Worm (Caenorhabditis elegans) whole organism, young adult: Measurements from ENCODE around the gene T01B7.9.

Experiments used
- B0035.1 ChIP-seq: sonication (generic microtip); optimal IDR thresholded peaks from 2 replicates; lab custom pipeline; 2016; ENCODE audit warnings: missing genetic modification characterization, mild to moderate bottlenecking, missing compliant biosample characterization, missing genotype, missing genetic modification reagents
- B0336.3 ChIP-seq: fragments of 200-800 bp; sonication (Bioruptor generic); IDR thresholded peaks from 2 replicates; pipeline ENCODE4 v1.3.6; 2022; ENCODE audit warnings: missing genetic modification characterization, missing compliant biosample characterization
- C06A6.2 ChIP-seq: fragments of 200-800 bp; sonication (Bioruptor generic); conservative IDR thresholded peaks from 2 replicates; pipeline ENCODE4 v1.3.6; 2022; ENCODE audit warnings: missing genetic modification characterization, missing compliant biosample characterization
- F33H1.4 ChIP-seq: fragments of 200-800 bp; sonication (Bioruptor generic); IDR thresholded peaks from 2 replicates; pipeline ENCODE4 v1.3.6; 2022; ENCODE audit warnings: missing genetic modification reagents, missing genetic modification characterization, missing compliant biosample characterization
- F49E8.2 ChIP-seq: sonication (generic microtip); optimal IDR thresholded peaks from 3 replicates; lab custom pipeline; 2017; ENCODE audit warnings: missing genetic modification characterization, mild to moderate bottlenecking, missing compliant biosample characterization, antibody characterized with exemption, moderate library complexity; ENCODE audit not compliant: insufficient read depth
- K11D2.4 ChIP-seq: fragments of 200-800 bp; sonication (Bioruptor generic); IDR thresholded peaks from 2 replicates; pipeline ENCODE4 v1.3.6; 2022; ENCODE audit warnings: missing genetic modification reagents, missing genetic modification characterization, missing compliant biosample characterization
- Y53F4B.3 ChIP-seq: fragments of 200-800 bp; sonication (Bioruptor generic); IDR thresholded peaks from 2 replicates; pipeline ENCODE4 v1.3.6; 2022; ENCODE audit warnings: missing genetic modification reagents, missing genetic modification characterization, missing compliant biosample characterization
- Y53G8AR.9 ChIP-seq: fragments of 200-800 bp; sonication (Bioruptor generic); conservative IDR thresholded peaks from 2 replicates; pipeline ENCODE4 v1.3.6; 2022; ENCODE audit warnings: missing genetic modification reagents, missing genetic modification characterization, missing compliant biosample characterization
- Y95B8A.8 ChIP-seq: fragments of 200-800 bp; sonication (Bioruptor generic); IDR thresholded peaks from 2 replicates; pipeline ENCODE4 v1.3.6; 2022; ENCODE audit warnings: missing genetic modification reagents, missing genetic modification characterization, missing compliant biosample characterization
- aptf-2 ChIP-seq: fragments of 200-800 bp; sonication (Bioruptor generic); conservative IDR thresholded peaks from 2 replicates; pipeline ENCODE4 v1.3.6; 2022; ENCODE audit warnings: missing genetic modification reagents, missing genetic modification characterization, missing compliant biosample characterization
- aptf-3 ChIP-seq: fragments of 200-800 bp; sonication (Bioruptor generic); IDR thresholded peaks from 2 replicates; pipeline ENCODE4 v1.3.6; 2022; ENCODE audit warnings: missing genetic modification characterization, missing compliant biosample characterization
- attf-6 ChIP-seq: fragments of 200-800 bp; sonication (Bioruptor generic); IDR thresholded peaks from 2 replicates; pipeline ENCODE4 v1.3.6; 2022; ENCODE audit warnings: missing genetic modification reagents, missing genetic modification characterization, missing compliant biosample characterization
- bed-2 ChIP-seq: fragments of 200-800 bp; sonication (Bioruptor generic); IDR thresholded peaks from 2 replicates; pipeline ENCODE4 v1.3.6; 2022; ENCODE audit warnings: missing genetic modification reagents, missing genetic modification characterization, missing compliant biosample characterization
- ceh-79 ChIP-seq: sonication (generic microtip); optimal IDR thresholded peaks from 2 replicates; lab custom pipeline; 2017; ENCODE audit warnings: mild to moderate bottlenecking, missing genetic modification characterization, missing compliant biosample characterization
- chd-7 ChIP-seq: sonication (generic microtip); optimal IDR thresholded peaks from 2 replicates; lab custom pipeline; 2016; ENCODE audit warnings: mild to moderate bottlenecking, missing genetic modification characterization, moderate library complexity, missing compliant biosample characterization
- die-1 ChIP-seq: sonication (generic microtip); optimal IDR thresholded peaks from 2 replicates; lab custom pipeline; 2016; ENCODE audit warnings: missing genotype, mild to moderate bottlenecking, missing genetic modification characterization, missing compliant biosample characterization
- dpl-1 ChIP-seq: fragments of 150-350 bp; optimal IDR thresholded peaks from 2 replicates; lab custom pipeline; 2014; ENCODE audit warnings: missing biosample characterization, missing genetic modification reagents, missing genetic modification characterization
- egrh-3 ChIP-seq: fragments of 200-800 bp; sonication (Bioruptor generic); IDR thresholded peaks from 2 replicates; pipeline ENCODE4 v1.3.6; 2022; ENCODE audit warnings: missing genetic modification reagents, missing genetic modification characterization, missing compliant biosample characterization
- gei-17 ChIP-seq: fragments of 200-800 bp; sonication (Bioruptor generic); optimal IDR thresholded peaks from 2 replicates; lab custom pipeline; 2018; ENCODE audit warnings: mild to moderate bottlenecking, missing genetic modification characterization, missing compliant biosample characterization
- lag-1 ChIP-seq: fragments of 200-800 bp; sonication (Bioruptor generic); IDR thresholded peaks from 2 replicates; pipeline ENCODE4 v1.3.6; 2022; ENCODE audit warnings: missing genetic modification reagents, missing genetic modification characterization, missing compliant biosample characterization
- lin-35 ChIP-seq, 3 experiments: fragments of 150-350 bp in 2 of 3; sonication (generic microtip) in 1 of 3; optimal IDR thresholded peaks; 2 replicates each; lab custom pipeline; 2014 to 2018; ENCODE audit warnings: missing biosample characterization in 3 of 3, missing genetic modification characterization in 3 of 3, missing genetic modification reagents in 3 of 3
- lin-54 ChIP-seq: fragments of 200-800 bp; sonication (Bioruptor generic); optimal IDR thresholded peaks from 2 replicates; lab custom pipeline; 2018; ENCODE audit warnings: mild to moderate bottlenecking, missing genetic modification characterization, missing compliant biosample characterization
- madf-10 ChIP-seq: sonication (generic microtip); optimal IDR thresholded peaks from 2 replicates; lab custom pipeline; 2016; ENCODE audit warnings: mild to moderate bottlenecking, missing genetic modification characterization, missing compliant biosample characterization
- mel-28 ChIP-seq: sonication (generic microtip); optimal IDR thresholded peaks from 2 replicates; lab custom pipeline; 2016; ENCODE audit warnings: borderline replicate concordance, mild to moderate bottlenecking, missing genetic modification characterization, missing compliant biosample characterization
- mxl-1 ChIP-seq: sonication (generic microtip); optimal IDR thresholded peaks from 2 replicates; lab custom pipeline; 2016; ENCODE audit warnings: missing genetic modification characterization, missing compliant biosample characterization
- nfyb-1 ChIP-seq: fragments of 200-800 bp; sonication (Bioruptor generic); IDR thresholded peaks from 2 replicates; pipeline ENCODE4 v1.3.6; 2022; ENCODE audit warnings: missing genetic modification reagents, missing genetic modification characterization, missing compliant biosample characterization
- nhr-120 ChIP-seq: fragments of 200-800 bp; sonication (Bioruptor generic); IDR thresholded peaks from 2 replicates; pipeline ENCODE4 v1.3.6; 2022; ENCODE audit warnings: missing genetic modification characterization, missing compliant biosample characterization
- nhr-90 ChIP-seq: sonication (generic microtip); optimal IDR thresholded peaks from 2 replicates; lab custom pipeline; 2016; ENCODE audit warnings: missing genotype, mild to moderate bottlenecking, missing genetic modification characterization, missing compliant biosample characterization
- pha-4 ChIP-seq: fragments of 150-350 bp; sonication (generic microtip); optimal IDR thresholded peaks from 2 replicates; lab custom pipeline; 2014; ENCODE audit warnings: missing biosample characterization, missing genetic modification reagents, missing genetic modification characterization
- rcor-1 ChIP-seq: fragments of 200-800 bp; sonication (Bioruptor generic); IDR thresholded peaks from 2 replicates; pipeline ENCODE4 v1.3.6; 2022; ENCODE audit warnings: missing genetic modification reagents, missing genetic modification characterization, missing compliant biosample characterization
- rec-8 ChIP-seq, 2 experiments: sonication (generic microtip); optimal IDR thresholded peaks; 2 replicates each; lab custom pipeline; 2016; ENCODE audit warnings: mild to moderate bottlenecking in 2 of 2, missing genetic modification characterization in 2 of 2, missing genetic modification reagents in 2 of 2, missing genotype in 2 of 2, missing biosample characterization in 1 of 2, missing compliant biosample characterization in 1 of 2, moderate library complexity in 1 of 2
- repo-1 ChIP-seq: sonication (generic microtip); optimal IDR thresholded peaks from 2 replicates; lab custom pipeline; 2017; ENCODE audit warnings: mild to moderate bottlenecking, missing genetic modification characterization, missing compliant biosample characterization
- rpc-1 ChIP-seq, 2 experiments: fragments of 150-350 bp in 1 of 2; sonication (generic microtip) in 1 of 2; optimal IDR thresholded peaks; 2 replicates each; lab custom pipeline; 2014 to 2018; ENCODE audit warnings: missing biosample characterization in 1 of 2, missing genetic modification characterization in 1 of 2, missing genetic modification reagents in 1 of 2, missing genotype in 1 of 2
- snpc-1.1 ChIP-seq: sonication (generic microtip); optimal IDR thresholded peaks from 2 replicates; lab custom pipeline; 2017; ENCODE audit warnings: missing genetic modification characterization, mild to moderate bottlenecking, missing compliant biosample characterization, antibody characterized with exemption, moderate library complexity, missing genotype, missing genetic modification reagents; ENCODE audit not compliant: insufficient read depth
- snpc-3.4 ChIP-seq: sonication (generic microtip); optimal IDR thresholded peaks from 2 replicates; lab custom pipeline; 2017; ENCODE audit warnings: missing genetic modification characterization, mild to moderate bottlenecking, missing compliant biosample characterization, antibody characterized with exemption, moderate library complexity, missing genotype, missing genetic modification reagents
- tlf-1 ChIP-seq: fragments of 200-800 bp; sonication (Bioruptor generic); optimal IDR thresholded peaks from 2 replicates; lab custom pipeline; 2018; ENCODE audit warnings: mild to moderate bottlenecking, missing genetic modification characterization, missing compliant biosample characterization
- unc-130 ChIP-seq: sonication (generic microtip); optimal IDR thresholded peaks from 2 replicates; lab custom pipeline; 2016; ENCODE audit warnings: missing genetic modification reagents, missing genetic modification characterization, missing compliant biosample characterization

T01B7.9 gene

ce11 chrII:8751686-8752085 lies 25.1 kb upstream of the T01B7.9 start, which contains the start of gene atf-2:
Gene atf-2, plus strand, starts transcription at chrII:8751986.
- TF ChIP-seq B0035.1 (tag; lab: Kevin White, UChicago) (no peak), dpl-1 (no peak), lag-1 (GFP tag; lab: Robert Waterston, UW) (no peak), lin-35 (GFP tag; optimal IDR thresholded peaks at IDR 0.05; lab: Kevin White, UChicago) (no peak), unc-130 (GFP tag; lab: Kevin White, UChicago) (no peak), gei-17 (no peak), ceh-79 (no peak), mel-28 (tag; lab: Kevin White, UChicago) (no peak)

- no peak for TF ChIP-seq B0336.3
- TF ChIP-seq rec-8 (tag; optimal IDR thresholded peaks at IDR 0.05; lab: Kevin White, UChicago): no peak
- no peak for TF ChIP-seq F49E8.2 (tag; lab: Kevin White, UChicago)
- no peak for TF ChIP-seq chd-7 (tag; lab: Kevin White, UChicago)
- TF ChIP-seq K11D2.4 (GFP tag; lab: Robert Waterston, UW): no peak
- no peak for TF ChIP-seq repo-1 (tag; lab: Kevin White, UChicago)
- TF ChIP-seq lag-1 (GFP tag; lab: Robert Waterston, UW): no peak
- no peak for TF ChIP-seq aptf-2
- TF ChIP-seq snpc-3.4 (tag; lab: Kevin White, UChicago): no peak
- TF ChIP-seq bed-2 (GFP tag; lab: Robert Waterston, UW): no peak
- no peak for TF ChIP-seq madf-10 (tag; lab: Kevin White, UChicago)
- TF ChIP-seq dpl-1: no peak
- no peak for TF ChIP-seq tlf-1 (GFP tag; lab: Kevin White, UChicago)
- no peak for TF ChIP-seq mel-28 (tag; lab: Kevin White, UChicago)
- no peak for TF ChIP-seq mxl-1
- no peak for TF ChIP-seq die-1 (tag; lab: Kevin White, UChicago)
- TF ChIP-seq Y53G8AR.9: no peak
Observed at ce11 chrII:8751042-8751441, 24.4 kb upstream of the T01B7.9 start.

ce11 chrII:8750056-8750455 lies 23.5 kb upstream of the T01B7.9 start:
- TF ChIP-seq rpc-1 (optimal IDR thresholded peaks at IDR 0.05; lab: Kevin White, UChicago): no peak
- no peak for TF ChIP-seq rpc-1 (tag; optimal IDR thresholded peaks at IDR 0.05; lab: Kevin White, UChicago)
- TF ChIP-seq nhr-120 (GFP tag; lab: Robert Waterston, UW): no peak
- no peak for TF ChIP-seq attf-6
- TF ChIP-seq nhr-90 (tag; lab: Kevin White, UChicago): no peak
- TF ChIP-seq C06A6.2 (GFP tag; lab: Robert Waterston, UW): no peak
- no peak for TF ChIP-seq lin-54
- TF ChIP-seq rcor-1 (GFP tag; lab: Robert Waterston, UW): no peak
- TF ChIP-seq snpc-1.1 (tag; lab: Kevin White, UChicago): no peak
- no peak for TF ChIP-seq nfyb-1 (GFP tag; lab: Robert Waterston, UW)
- no peak for TF ChIP-seq madf-10 (tag; lab: Kevin White, UChicago)
- no peak for TF ChIP-seq aptf-3
- TF ChIP-seq egrh-3 (GFP tag; lab: Robert Waterston, UW): no peak
- TF ChIP-seq bed-2 (GFP tag; lab: Robert Waterston, UW): no peak
- no peak for TF ChIP-seq pha-4 (tag; lab: Kevin White, UChicago)
- no peak for TF ChIP-seq F33H1.4 (GFP tag; lab: Robert Waterston, UW)
- TF ChIP-seq Y53F4B.3 (GFP tag; lab: Robert Waterston, UW): no peak
- TF ChIP-seq Y95B8A.8 (GFP tag; lab: Robert Waterston, UW): no peak
- no peak for TF ChIP-seq B0336.3
